Fruit fly (Drosophila melanogaster) whole organism, wandering third instar larva: Measurements from ENCODE around the gene CG15517.

Source experiments
- Hr78 ChIP-seq: fragments of >200 bp; optimal IDR thresholded peaks from 2 replicates; lab custom pipeline; 2017; ENCODE audit warnings: missing biosample characterization, missing genetic modification characterization
- lola ChIP-seq: fragments of >200 bp; optimal IDR thresholded peaks from 2 replicates; lab custom pipeline; 2017; ENCODE audit warnings: missing biosample characterization, missing genetic modification characterization
- psq ChIP-seq: fragments of 200-800 bp; sonication (Bioruptor generic); optimal IDR thresholded peaks from 3 replicates; lab custom pipeline; 2017; ENCODE audit warnings: missing biosample characterization, mild to moderate bottlenecking, missing genetic modification characterization, moderate library complexity
- rgr ChIP-seq: fragments of 200-800 bp; sonication (Bioruptor generic); optimal IDR thresholded peaks from 3 replicates; lab custom pipeline; 2016; ENCODE audit warnings: missing biosample characterization, mild to moderate bottlenecking, missing genetic modification characterization

dm6 chr3R:29869350-29869688 lies 34.3 kb downstream of the CG15517 start, which contains the start of gene CG34133:
- no peak for TF ChIP-seq lola (GFP tag; lab: Kevin White, UChicago)
- no peak for TF ChIP-seq psq (GFP tag; lab: Kevin White, UChicago)
- no peak for TF ChIP-seq rgr (GFP tag; lab: Kevin White, UChicago)
- no peak for TF ChIP-seq Hr78
